Worm (Caenorhabditis elegans) whole organism, young adult: ENCODE measurements around the gene C07A9.9.

Source experiments
- F55B11.4 ChIP-seq: sonication (generic microtip); optimal IDR thresholded peaks from 2 replicates; lab custom pipeline; 2016; ENCODE audit warnings: missing compliant biosample characterization, missing genetic modification characterization, borderline replicate concordance; ENCODE audit not compliant: insufficient read depth
- T26A5.8 ChIP-seq: sonication (generic microtip); optimal IDR thresholded peaks from 2 replicates; lab custom pipeline; 2016; ENCODE audit warnings: missing genetic modification characterization, missing compliant biosample characterization
- attf-6 ChIP-seq: fragments of 200-800 bp; sonication (Bioruptor generic); IDR thresholded peaks from 2 replicates; pipeline ENCODE4 v1.3.6; 2022; ENCODE audit warnings: missing genetic modification reagents, missing genetic modification characterization, missing compliant biosample characterization
- dox-1 ChIP-seq: fragments of 200-800 bp; sonication (Bioruptor generic); IDR thresholded peaks from 2 replicates; pipeline ENCODE4 v1.3.6; 2022; ENCODE audit warnings: missing genetic modification reagents, missing genetic modification characterization, missing compliant biosample characterization
- efl-1 ChIP-seq: fragments of 150-350 bp; optimal IDR thresholded peaks from 2 replicates; lab custom pipeline; 2014; ENCODE audit warnings: missing biosample characterization, missing genetic modification reagents, missing genetic modification characterization
- egl-44 ChIP-seq: fragments of 200-800 bp; sonication (Bioruptor generic); IDR thresholded peaks from 2 replicates; pipeline ENCODE4 v1.3.6; 2022; ENCODE audit warnings: missing genetic modification reagents, missing genetic modification characterization, missing compliant biosample characterization
- lin-54 ChIP-seq: fragments of 200-800 bp; sonication (Bioruptor generic); optimal IDR thresholded peaks from 2 replicates; lab custom pipeline; 2018; ENCODE audit warnings: mild to moderate bottlenecking, missing genetic modification characterization, missing compliant biosample characterization
- mcd-1 ChIP-seq: fragments of 200-800 bp; sonication (Bioruptor generic); IDR thresholded peaks from 2 replicates; pipeline ENCODE4 v1.3.6; 2022; ENCODE audit warnings: missing genetic modification reagents, missing genetic modification characterization, missing compliant biosample characterization
- mel-28 ChIP-seq: sonication (generic microtip); optimal IDR thresholded peaks from 2 replicates; lab custom pipeline; 2016; ENCODE audit warnings: borderline replicate concordance, mild to moderate bottlenecking, missing genetic modification characterization, missing compliant biosample characterization
- nfya-1 ChIP-seq: sonication (generic microtip); optimal IDR thresholded peaks from 2 replicates; lab custom pipeline; 2017; ENCODE audit warnings: antibody characterized with exemption, missing compliant biosample characterization, missing genetic modification characterization, borderline replicate concordance; ENCODE audit not compliant: insufficient read depth
- nhr-80 ChIP-seq: sonication (generic microtip); optimal IDR thresholded peaks from 2 replicates; lab custom pipeline; 2016; ENCODE audit warnings: missing genetic modification characterization, missing compliant biosample characterization
- snpc-4 ChIP-seq, 5 experiments: fragments of 150-350 bp in 1 of 5; sonication (generic microtip) in 4 of 5; optimal IDR thresholded peaks; 2 replicates each; lab custom pipeline; 2014 to 2018; ENCODE audit warnings: missing genetic modification characterization in 5 of 5, missing biosample characterization in 3 of 5, antibody characterized with exemption in 2 of 5, mild to moderate bottlenecking in 2 of 5, missing compliant biosample characterization in 2 of 5, missing genotype in 2 of 5, moderate library complexity in 2 of 5, missing genetic modification reagents in 1 of 5
- unc-62 ChIP-seq: fragments of 150-350 bp; optimal IDR thresholded peaks from 2 replicates; lab custom pipeline; 2014; ENCODE audit warnings: missing biosample characterization, missing genetic modification reagents, missing genetic modification characterization
- zim-3 ChIP-seq: sonication (generic microtip); optimal IDR thresholded peaks from 2 replicates; lab custom pipeline; 2017; ENCODE audit warnings: mild to moderate bottlenecking, missing genetic modification characterization, moderate library complexity, missing compliant biosample characterization

ce11 chrIII:9667591-9668265 lies at the start of gene C07A9.9:
- TF ChIP-seq mcd-1 (no peak; the same call in 1 of the 2 replicates), nhr-80 (tag; lab: Kevin White, UChicago) (peak; percentile 95), T26A5.8 (no peak), nfya-1 (tag; lab: Kevin White, UChicago) (no peak), snpc-4 (GFP tag; optimal IDR thresholded peaks at IDR 0.05; lab: Kevin White, UChicago) (no peak), snpc-4 (tag; optimal IDR thresholded peaks at IDR 0.05; lab: Kevin White, UChicago) (peak in 2 of 4 experiments; percentile 23 to 35), unc-62 (GFP tag; lab: Kevin White, UChicago) (no peak), dox-1 (GFP tag; lab: Robert Waterston, UW) (no peak; the same call in 1 of the 2 replicates), egl-44 (no peak), zim-3 (tag; lab: Kevin White, UChicago) (no peak), lin-54 (GFP tag; lab: Kevin White, UChicago) (no peak), F55B11.4 (tag; lab: Kevin White, UChicago) (no peak), mel-28 (tag; lab: Kevin White, UChicago) (no peak), attf-6 (GFP tag; lab: Robert Waterston, UW) (no peak), efl-1 (GFP tag; lab: Kevin White, UChicago) (no peak)
